Worm (Caenorhabditis elegans) whole organism, L2 larva: ENCODE results near the gene Y43F8B.19.

Experiments
- R02D3.7 ChIP-seq: fragments of 150-350 bp; optimal IDR thresholded peaks from 2 replicates; lab custom pipeline; 2014; ENCODE audit warnings: missing biosample characterization, missing genetic modification characterization
- Y55F3AM.14 ChIP-seq: fragments of 200-800 bp; sonication (Bioruptor generic); optimal IDR thresholded peaks from 2 replicates; lab custom pipeline; 2018; ENCODE audit warnings: mild to moderate bottlenecking, missing genetic modification characterization, missing compliant biosample characterization
- ZK546.5 ChIP-seq: sonication (generic microtip); optimal IDR thresholded peaks from 2 replicates; lab custom pipeline; 2017; ENCODE audit warnings: missing biosample characterization, missing genetic modification characterization
- aly-2 ChIP-seq: fragments of 150-350 bp; optimal IDR thresholded peaks from 2 replicates; lab custom pipeline; 2014; ENCODE audit warnings: missing biosample characterization, missing genetic modification characterization
- ama-1 ChIP-seq: fragments of 150-350 bp; optimal IDR thresholded peaks from 2 replicates; lab custom pipeline; 2018; ENCODE audit warnings: inconsistent platforms
- blmp-1 ChIP-seq: sonication (generic microtip); optimal IDR thresholded peaks from 2 replicates; lab custom pipeline; 2017; ENCODE audit warnings: missing genetic modification characterization, mild to moderate bottlenecking, missing compliant biosample characterization, antibody characterized with exemption, moderate library complexity; ENCODE audit not compliant: insufficient read depth
- ceh-16 ChIP-seq: fragments of 150-350 bp; optimal IDR thresholded peaks from 2 replicates; lab custom pipeline; 2014; ENCODE audit warnings: missing biosample characterization, missing genetic modification characterization
- crh-2 ChIP-seq: sonication (generic microtip); optimal IDR thresholded peaks from 2 replicates; lab custom pipeline; 2017; ENCODE audit warnings: missing biosample characterization, missing genetic modification characterization
- egl-27 ChIP-seq: sonication (generic microtip); optimal IDR thresholded peaks from 3 replicates; lab custom pipeline; 2017; ENCODE audit warnings: missing biosample characterization, missing genetic modification reagents, missing genetic modification characterization
- fos-1 ChIP-seq: fragments of 150-350 bp; optimal IDR thresholded peaks from 2 replicates; lab custom pipeline; 2014; ENCODE audit warnings: missing biosample characterization, missing genetic modification characterization
- gmeb-1 ChIP-seq: fragments of 150-350 bp; optimal IDR thresholded peaks from 2 replicates; lab custom pipeline; 2014; ENCODE audit warnings: missing biosample characterization, missing genetic modification characterization
- lin-11 ChIP-seq: fragments of 150-350 bp; sonication (generic microtip); optimal IDR thresholded peaks from 2 replicates; lab custom pipeline; 2014; ENCODE audit warnings: missing biosample characterization, missing genetic modification characterization, inconsistent platforms, mixed read lengths
- lin-13 ChIP-seq: fragments of 150-350 bp; optimal IDR thresholded peaks from 2 replicates; lab custom pipeline; 2014; ENCODE audit warnings: missing biosample characterization, missing genetic modification reagents, missing genetic modification characterization
- lsy-2 ChIP-seq, 2 experiments: fragments of 150-350 bp in 1 of 2; sonication (generic microtip) in 1 of 2; optimal IDR thresholded peaks; 2 replicates each; lab custom pipeline; 2014 to 2017; ENCODE audit warnings: missing biosample characterization in 2 of 2, missing genetic modification characterization in 2 of 2
- nhr-11 ChIP-seq: fragments of 150-350 bp; optimal IDR thresholded peaks from 2 replicates; lab custom pipeline; 2014; ENCODE audit warnings: missing biosample characterization, missing genetic modification characterization
- nhr-12 ChIP-seq: fragments of 150-350 bp; optimal IDR thresholded peaks from 2 replicates; lab custom pipeline; 2014; ENCODE audit warnings: missing biosample characterization, missing genetic modification characterization
- nhr-129 ChIP-seq: fragments of 150-350 bp; optimal IDR thresholded peaks from 2 replicates; lab custom pipeline; 2014; ENCODE audit warnings: missing biosample characterization, missing genetic modification characterization
- nhr-23 ChIP-seq: fragments of 150-350 bp; optimal IDR thresholded peaks from 2 replicates; lab custom pipeline; 2014; ENCODE audit warnings: missing biosample characterization, missing genetic modification reagents, missing genetic modification characterization
- nhr-25 ChIP-seq: fragments of 150-350 bp; sonication (generic microtip); optimal IDR thresholded peaks from 3 replicates; lab custom pipeline; 2014; ENCODE audit warnings: missing biosample characterization, missing genetic modification characterization
- nhr-6 ChIP-seq: fragments of 150-350 bp; optimal IDR thresholded peaks from 2 replicates; lab custom pipeline; 2014; ENCODE audit warnings: missing biosample characterization, missing genetic modification characterization
- nhr-77 ChIP-seq: fragments of 150-350 bp; optimal IDR thresholded peaks from 2 replicates; lab custom pipeline; 2014; ENCODE audit warnings: missing biosample characterization, missing genetic modification characterization
- sem-4 ChIP-seq: fragments of 150-350 bp; optimal IDR thresholded peaks from 2 replicates; lab custom pipeline; 2014; ENCODE audit warnings: missing biosample characterization, missing genetic modification reagents, missing genetic modification characterization
- skn-1 ChIP-seq: sonication (generic microtip); optimal IDR thresholded peaks from 2 replicates; lab custom pipeline; 2017; ENCODE audit warnings: missing biosample characterization, missing genetic modification characterization
- sma-3 ChIP-seq: sonication (generic microtip); optimal IDR thresholded peaks from 2 replicates; lab custom pipeline; 2016; ENCODE audit warnings: missing genetic modification reagents, missing genetic modification characterization, missing compliant biosample characterization
- snpc-4 ChIP-seq: fragments of 150-350 bp; optimal IDR thresholded peaks from 2 replicates; lab custom pipeline; 2014; ENCODE audit warnings: missing biosample characterization, missing genetic modification characterization
- ztf-1 ChIP-seq: fragments of 200-800 bp; sonication (Bioruptor generic); conservative IDR thresholded peaks from 2 replicates; pipeline ENCODE4 v1.3.6; 2022; ENCODE audit warnings: missing genetic modification characterization, missing compliant biosample characterization
- ztf-11 ChIP-seq: sonication (generic microtip); optimal IDR thresholded peaks from 2 replicates; lab custom pipeline; 2017; ENCODE audit warnings: missing biosample characterization, missing genetic modification characterization
- ztf-4 ChIP-seq: fragments of 150-350 bp; optimal IDR thresholded peaks from 2 replicates; lab custom pipeline; 2014; ENCODE audit warnings: missing biosample characterization, missing genetic modification characterization

The Y43F8B.19 gene

DNA sequence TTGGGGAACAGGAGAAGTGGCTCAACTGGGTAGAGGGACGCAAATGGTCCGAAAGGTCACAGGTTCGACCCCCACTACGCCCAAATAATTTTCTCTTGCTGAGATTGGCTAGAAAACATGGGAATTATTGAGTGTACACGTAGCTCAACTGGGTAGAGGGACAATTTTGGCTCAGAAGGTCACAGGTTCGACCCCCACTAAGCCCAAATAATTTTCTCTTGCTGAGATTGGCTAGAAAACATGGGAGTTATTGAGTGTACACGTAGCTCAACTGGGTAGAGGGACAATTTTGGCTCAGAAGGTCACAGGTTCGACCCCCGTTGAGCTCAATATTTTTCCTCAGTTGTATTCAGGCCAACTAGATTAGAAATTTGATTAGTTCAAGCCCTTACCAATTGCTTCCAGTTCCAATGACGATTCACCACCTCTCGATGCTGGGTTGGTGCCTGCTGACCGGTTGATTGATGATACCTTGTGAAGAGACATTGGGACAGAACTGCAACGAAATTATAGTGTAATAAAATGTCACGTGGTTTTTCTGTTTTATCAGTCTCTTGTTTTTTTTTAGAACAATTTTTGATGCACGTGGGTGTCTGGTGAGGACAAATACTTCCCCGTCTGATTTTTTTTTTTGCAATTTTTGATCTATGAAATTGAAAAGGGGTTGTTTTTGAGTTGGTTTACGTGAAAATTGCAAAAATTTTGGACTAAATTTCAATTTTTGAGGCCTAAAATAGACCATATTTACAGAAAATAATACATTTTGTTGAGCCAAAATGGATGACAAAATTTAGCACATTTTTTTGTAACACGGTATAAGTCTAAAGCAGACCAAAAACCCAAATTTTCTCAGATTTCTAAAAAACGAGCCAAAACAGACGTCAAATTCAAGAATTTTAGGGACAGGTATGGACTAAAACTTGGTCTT, 9.5 kb upstream of the Y43F8B.19 start (continued):
- TF ChIP-seq lsy-2 (tag; optimal IDR thresholded peaks at IDR 0.05; lab: Kevin White, UChicago) (peak in 1 of 2 experiments; percentile 57), ztf-1 (GFP tag; lab: Robert Waterston, UW) (no peak), nhr-77 (tag; lab: Kevin White, UChicago) (no peak)

DNA sequence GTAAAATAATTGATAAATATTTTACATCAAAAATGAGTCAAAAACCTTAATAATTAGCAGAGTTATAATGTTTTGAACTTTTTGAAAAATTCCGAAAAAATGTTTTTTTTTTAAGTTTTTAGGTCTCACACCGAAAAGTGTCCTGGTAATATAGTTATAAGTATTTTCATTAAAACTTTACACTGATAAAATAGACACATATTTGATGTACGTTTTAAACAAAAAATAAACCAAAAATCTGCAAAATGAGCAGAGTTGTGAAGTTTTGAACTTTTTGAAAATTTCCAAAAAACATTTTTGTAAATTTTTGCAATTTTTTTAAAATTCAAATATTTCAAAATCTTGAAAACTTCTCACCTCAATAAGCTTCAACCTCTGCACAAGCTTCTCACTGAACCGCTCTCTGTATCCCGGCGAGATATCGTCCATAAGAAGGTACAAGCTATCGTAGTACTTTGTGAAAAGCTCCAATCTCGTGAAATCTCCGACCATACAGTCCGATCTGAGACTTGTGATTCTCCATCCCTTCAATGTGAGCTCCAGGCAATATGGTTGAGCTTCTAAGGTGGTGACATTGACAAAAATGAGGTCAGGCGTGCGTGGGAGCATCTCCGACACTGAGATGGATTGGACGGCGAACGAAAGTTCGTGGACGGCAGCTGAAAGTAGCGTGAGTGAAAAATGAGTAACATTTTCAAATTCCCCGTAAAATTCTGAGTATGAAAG, 8.7 kb upstream of the Y43F8B.19 start:
- TF ChIP-seq lin-11 (tag; lab: Kevin White, UChicago) (no peak), blmp-1 (tag; lab: Kevin White, UChicago) (no peak), nhr-25 (tag; lab: Kevin White, UChicago) (no peak), ama-1 (lab: Kevin White, UChicago) (peak; percentile 52)

DNA sequence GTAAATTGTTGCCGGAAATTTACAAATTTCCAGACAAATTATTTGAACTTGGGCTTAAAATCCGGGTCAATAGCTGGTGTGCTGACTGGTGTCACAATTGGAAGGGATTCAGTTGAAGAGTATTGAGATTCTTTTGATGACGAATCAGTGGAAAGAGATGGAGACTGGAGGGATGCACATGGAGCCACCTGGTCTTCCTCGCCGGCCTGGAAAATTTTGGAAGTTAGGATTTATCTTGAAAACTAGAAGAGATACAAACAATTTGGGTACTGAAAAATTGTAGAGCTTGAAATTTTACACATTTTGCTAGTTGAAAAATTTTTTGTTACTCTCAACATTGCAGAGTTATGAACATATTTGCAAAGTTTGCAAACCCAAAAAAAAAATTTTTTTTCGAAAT, 8.0 kb upstream of the Y43F8B.19 start:
- TF ChIP-seq Y55F3AM.14 (peak; percentile 20), ama-1 (lab: Kevin White, UChicago) (peak; percentile 76), gmeb-1 (no peak), ztf-4 (tag; lab: Kevin White, UChicago) (peak; percentile 53)

- no peak for TF ChIP-seq nhr-6 (tag; lab: Kevin White, UChicago)
- TF ChIP-seq sem-4 (tag; lab: Kevin White, UChicago) = peak; percentile 10
- peak in 1 of 2 experiments; percentile 52 for TF ChIP-seq lsy-2 (tag; optimal IDR thresholded peaks at IDR 0.05; lab: Kevin White, UChicago)
- peak; percentile 50 for TF ChIP-seq Y55F3AM.14
- TF ChIP-seq fos-1 (tag; lab: Kevin White, UChicago) = no peak
- TF ChIP-seq aly-2 (tag; lab: Kevin White, UChicago) = no peak
- TF ChIP-seq nhr-11 (tag; lab: Kevin White, UChicago) = no peak
- no peak for TF ChIP-seq ztf-11
- no peak for TF ChIP-seq sma-3
- no peak for TF ChIP-seq lin-11 (tag; lab: Kevin White, UChicago)
- TF ChIP-seq nhr-129 (tag; lab: Kevin White, UChicago) = no peak
- TF ChIP-seq ztf-1 (GFP tag; lab: Robert Waterston, UW) = no peak
- TF ChIP-seq R02D3.7 (tag; lab: Kevin White, UChicago) = no peak
- TF ChIP-seq nhr-12 = no peak
- TF ChIP-seq crh-2 (tag; lab: Kevin White, UChicago) = peak; percentile 8
- no peak for TF ChIP-seq gmeb-1
- no peak for TF ChIP-seq snpc-4 (tag; lab: Kevin White, UChicago)
- TF ChIP-seq egl-27 (tag; lab: Kevin White, UChicago) = no peak
- TF ChIP-seq nhr-23 = no peak
- TF ChIP-seq ceh-16 = no peak
- TF ChIP-seq ztf-4 (tag; lab: Kevin White, UChicago) = peak; percentile 63
These were observed 7.4 kb upstream of the Y43F8B.19 start for ce11 chrV:19519511-19519934.

DNA sequence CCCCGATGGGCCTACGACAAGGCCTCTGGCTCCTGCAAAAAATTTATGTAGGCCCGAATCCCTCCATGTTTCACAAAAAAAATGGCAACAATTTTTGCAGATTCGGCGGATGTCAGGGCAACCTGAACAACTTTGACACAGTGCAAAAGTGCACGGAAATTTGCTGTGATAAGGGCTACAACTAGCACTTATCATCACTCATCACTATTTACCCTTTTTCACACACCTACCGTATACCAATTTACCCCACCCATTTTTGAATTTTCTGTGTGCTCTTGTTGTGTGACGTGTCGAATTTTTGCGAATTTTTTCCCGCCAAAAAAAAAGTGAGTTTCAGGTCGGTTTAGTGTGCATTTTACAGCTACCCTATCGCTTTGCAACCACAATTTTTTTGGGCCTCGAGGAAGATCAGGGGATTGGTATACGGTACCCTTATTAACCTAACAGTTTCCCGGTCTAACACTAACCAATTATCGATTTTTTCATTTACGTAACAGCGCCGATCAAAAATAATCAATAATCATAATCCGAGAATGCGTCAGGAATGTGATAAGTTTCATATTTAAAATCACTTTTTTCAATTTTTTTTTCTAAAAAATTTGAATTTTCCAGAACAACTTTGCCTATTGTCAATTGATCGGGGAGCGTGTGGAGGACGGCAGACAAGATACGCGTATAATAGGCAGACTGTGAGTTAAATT, 6.5 kb upstream of the Y43F8B.19 start:
- TF ChIP-seq skn-1 (tag; lab: Kevin White, UChicago) (no peak), gmeb-1 (no peak), lin-13 (GFP tag; lab: Kevin White, UChicago) (no peak), ZK546.5 (tag; lab: Kevin White, UChicago) (no peak), nhr-25 (tag; lab: Kevin White, UChicago) (no peak), lsy-2 (tag; optimal IDR thresholded peaks at IDR 0.05; lab: Kevin White, UChicago) (no peak), ztf-11 (no peak), nhr-129 (tag; lab: Kevin White, UChicago) (no peak)
- TF ChIP-seq, all 48 proteins: peak for 0
